Fruit fly (Drosophila melanogaster): ENCODE measurements around the gene CG32811.

DNA sequence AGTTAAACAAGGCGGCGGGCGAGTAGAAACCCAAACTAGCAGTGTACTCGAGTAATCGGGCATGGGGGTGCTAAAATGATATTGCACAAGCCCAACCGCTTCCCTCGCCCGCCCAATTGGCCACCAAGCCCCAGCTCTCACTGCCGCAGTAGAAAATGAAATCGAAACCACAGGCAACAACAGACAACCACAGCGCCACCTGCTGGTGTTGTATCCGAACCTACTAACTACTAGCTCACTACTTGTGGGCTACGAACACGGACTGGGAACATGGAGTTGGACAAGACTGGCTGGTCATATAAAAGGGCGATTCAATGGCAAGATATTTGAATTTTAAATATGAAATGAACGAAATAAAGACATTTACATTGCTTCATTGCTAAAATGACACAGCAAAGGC lies 1.7 kb upstream of the CG32811 start:
- TF ChIP-seq salr (GFP tag; optimal IDR thresholded peaks at IDR 0.05): no peak
- no peak for TF ChIP-seq dac (GFP tag; optimal IDR thresholded peaks at IDR 0.05)
- no peak for TF ChIP-seq CG4318 (GFP tag; optimal IDR thresholded peaks at IDR 0.05)
